Fruit fly (Drosophila melanogaster): ENCODE results near the gene CG9168.

- TF ChIP-seq psq (optimal IDR thresholded peaks at IDR 0.05) = no peak
- TF ChIP-seq Myc (optimal IDR thresholded peaks at IDR 0.05) = no peak
- no peak for TF ChIP-seq h (optimal IDR thresholded peaks at IDR 0.05)
Measured at dm6 chr3L:1447803-1448517, 37.1 kb downstream of the CG9168 start.

Measured in Kc167 (cell line).